Fruit fly (Drosophila melanogaster) whole organism, embryonic: Measurements from ENCODE around the gene CG9961.

Experiments used
- Atf6 ChIP-seq: fragments of 200-800 bp; sonication (Bioruptor generic); IDR thresholded peaks from 2 replicates; pipeline ENCODE4 v1.3.6; 2022; ENCODE audit warnings: missing biosample characterization, missing genetic modification characterization
- CG10959 ChIP-seq: fragments of 200-800 bp; sonication (Bioruptor generic); IDR thresholded peaks from 2 replicates; pipeline ENCODE4 v1.3.6; 2022; ENCODE audit warnings: missing biosample characterization, missing genetic modification characterization
- CG11085 ChIP-seq: fragments of 200-800 bp; sonication (Bioruptor generic); IDR thresholded peaks from 2 replicates; pipeline ENCODE4 v1.3.6; 2022; ENCODE audit warnings: missing biosample characterization, missing genetic modification characterization
- CG11456 ChIP-seq: fragments of 200-800 bp; sonication (Bioruptor generic); IDR thresholded peaks from 3 replicates; pipeline ENCODE4 v1.3.6; 2022; ENCODE audit warnings: missing biosample characterization, missing genetic modification characterization
- CG11696 ChIP-seq: fragments of 200-800 bp; sonication (Bioruptor generic); IDR thresholded peaks from 2 replicates; pipeline ENCODE4 v1.3.6; 2022; ENCODE audit warnings: missing biosample characterization, missing genetic modification characterization
- CG12236 ChIP-seq: fragments of 200-800 bp; sonication (Bioruptor generic); optimal IDR thresholded peaks from 2 replicates; lab custom pipeline; 2016; ENCODE audit warnings: missing biosample characterization, missing genetic modification characterization
- CG13775 ChIP-seq: fragments of 200-800 bp; sonication (Bioruptor generic); optimal IDR thresholded peaks from 3 replicates; lab custom pipeline; 2017; ENCODE audit warnings: missing biosample characterization, mild to moderate bottlenecking, missing genetic modification characterization
- CG13894 ChIP-seq: fragments of 200-800 bp; sonication (Bioruptor generic); optimal IDR thresholded peaks from 3 replicates; lab custom pipeline; 2018; ENCODE audit warnings: missing biosample characterization, mild to moderate bottlenecking, missing genetic modification characterization, moderate library complexity
- CG1603 ChIP-seq: fragments of 200-800 bp; sonication (Bioruptor generic); optimal IDR thresholded peaks from 2 replicates; lab custom pipeline; 2019; ENCODE audit warnings: missing biosample characterization, mild to moderate bottlenecking, missing genetic modification characterization, moderate library complexity
- CG17361 ChIP-seq: fragments of 200-800 bp; sonication (Bioruptor generic); IDR thresholded peaks from 3 replicates; pipeline ENCODE4 v1.3.6; 2022; ENCODE audit warnings: missing biosample characterization, missing genetic modification characterization
- CG18262 ChIP-seq: fragments of 200-800 bp; optimal IDR thresholded peaks from 3 replicates; lab custom pipeline; 2019; ENCODE audit warnings: missing biosample characterization, mild to moderate bottlenecking, missing genetic modification characterization, moderate library complexity
- CG2116 ChIP-seq: fragments of 200-800 bp; sonication (Bioruptor generic); optimal IDR thresholded peaks from 3 replicates; lab custom pipeline; 2018; ENCODE audit warnings: missing biosample characterization, mild to moderate bottlenecking, missing genetic modification characterization
- CG2678 ChIP-seq: fragments of 200-800 bp; sonication (Bioruptor generic); optimal IDR thresholded peaks from 3 replicates; lab custom pipeline; 2019; ENCODE audit warnings: missing biosample characterization, mild to moderate bottlenecking, missing genetic modification characterization, moderate library complexity
- CG2889 ChIP-seq: fragments of 200-800 bp; sonication (Bioruptor generic); IDR thresholded peaks from 3 replicates; pipeline ENCODE4 v1.3.6; 2022; ENCODE audit warnings: missing biosample characterization, missing genetic modification characterization
- CG30020 ChIP-seq: fragments of 200-800 bp; optimal IDR thresholded peaks from 2 replicates; lab custom pipeline; 2019; ENCODE audit warnings: missing biosample characterization, mild to moderate bottlenecking, missing genetic modification characterization, moderate library complexity
- CG33557 ChIP-seq: fragments of 200-800 bp; sonication (Bioruptor generic); optimal IDR thresholded peaks from 2 replicates; lab custom pipeline; 2019; ENCODE audit warnings: missing biosample characterization, mild to moderate bottlenecking, missing genetic modification characterization, moderate library complexity
- CG34422 ChIP-seq: fragments of 200-800 bp; sonication (Bioruptor generic); IDR thresholded peaks from 3 replicates; pipeline ENCODE4 v1.3.6; 2022; ENCODE audit warnings: missing biosample characterization, missing genetic modification characterization
- CG4360 ChIP-seq: fragments of 200-800 bp; sonication (Bioruptor generic); IDR thresholded peaks from 2 replicates; pipeline ENCODE4 v1.3.6; 2022; ENCODE audit warnings: missing biosample characterization, missing genetic modification characterization
- CG6175 ChIP-seq: fragments of 200-800 bp; sonication (Bioruptor generic); IDR thresholded peaks from 3 replicates; pipeline ENCODE4 v1.3.6; 2022; ENCODE audit warnings: missing biosample characterization, missing genetic modification characterization
- CG6854 ChIP-seq: fragments of 200-800 bp; sonication (Bioruptor generic); optimal IDR thresholded peaks from 3 replicates; lab custom pipeline; 2017; ENCODE audit warnings: missing biosample characterization, mild to moderate bottlenecking, missing genetic modification characterization
- CG7372 ChIP-seq: fragments of 200-800 bp; sonication (Bioruptor generic); IDR thresholded peaks from 2 replicates; pipeline ENCODE4 v1.3.6; 2022; ENCODE audit warnings: missing biosample characterization, missing genetic modification characterization
- CG8359 ChIP-seq: fragments of 200-800 bp; sonication (Bioruptor generic); optimal IDR thresholded peaks from 2 replicates; lab custom pipeline; 2017; ENCODE audit warnings: missing biosample characterization, mild to moderate bottlenecking, missing genetic modification characterization, borderline replicate concordance
- CG9215 ChIP-seq: fragments of 200-800 bp; sonication (Bioruptor generic); IDR thresholded peaks from 2 replicates; pipeline ENCODE4 v1.3.6; 2022; ENCODE audit warnings: missing biosample characterization, missing genetic modification characterization
- D19B ChIP-seq: fragments of 200-800 bp; sonication (Bioruptor generic); optimal IDR thresholded peaks from 2 replicates; lab custom pipeline; 2017; ENCODE audit warnings: missing biosample characterization, mild to moderate bottlenecking, missing genetic modification characterization
- Fer2 ChIP-seq: fragments of 200-800 bp; sonication (Bioruptor generic); optimal IDR thresholded peaks from 2 replicates; lab custom pipeline; 2018; ENCODE audit warnings: missing biosample characterization, mild to moderate bottlenecking, missing genetic modification characterization, moderate library complexity
- Hr3 ChIP-seq: fragments of 200-800 bp; sonication (Bioruptor generic); optimal IDR thresholded peaks from 3 replicates; lab custom pipeline; 2016; ENCODE audit warnings: missing biosample characterization, missing genetic modification characterization
- Kr ChIP-seq: fragments of 200-800 bp; sonication (Bioruptor generic); optimal IDR thresholded peaks from 2 replicates; lab custom pipeline; 2017; ENCODE audit warnings: missing biosample characterization, mild to moderate bottlenecking, missing genetic modification characterization
- Max ChIP-seq: fragments of 200-800 bp; sonication (Bioruptor generic); optimal IDR thresholded peaks from 2 replicates; lab custom pipeline; 2016; ENCODE audit warnings: missing biosample characterization, mild to moderate bottlenecking, missing genetic modification characterization
- Oli ChIP-seq: fragments of 200-800 bp; sonication (Bioruptor generic); optimal IDR thresholded peaks from 2 replicates; lab custom pipeline; 2018; ENCODE audit warnings: missing biosample characterization, mild to moderate bottlenecking, missing genetic modification characterization, moderate library complexity
- Rfx ChIP-seq: fragments of 200-800 bp; sonication (Bioruptor generic); IDR thresholded peaks from 2 replicates; pipeline ENCODE4 v1.3.6; 2022; ENCODE audit warnings: missing biosample characterization, missing genetic modification characterization
- Side ChIP-seq: fragments of 200-800 bp; sonication (Bioruptor generic); optimal IDR thresholded peaks from 2 replicates; lab custom pipeline; 2016; ENCODE audit warnings: missing biosample characterization, missing genetic modification characterization
- Sox102F ChIP-seq: fragments of 200-800 bp; sonication (Bioruptor generic); optimal IDR thresholded peaks from 2 replicates; lab custom pipeline; 2018; ENCODE audit warnings: missing biosample characterization, mild to moderate bottlenecking, missing genetic modification characterization, moderate library complexity
- Taf1 ChIP-seq: fragments of 200-800 bp; sonication (Bioruptor generic); IDR thresholded peaks from 2 replicates; pipeline ENCODE4 v1.3.6; 2022; ENCODE audit warnings: missing biosample characterization, missing genetic modification characterization
- ap ChIP-seq: fragments of 200-800 bp; sonication (Bioruptor generic); IDR thresholded peaks from 2 replicates; pipeline ENCODE4 v1.3.6; 2022; ENCODE audit warnings: missing biosample characterization, missing genetic modification characterization
- ase ChIP-seq: fragments of 200-800 bp; sonication (Bioruptor generic); IDR thresholded peaks from 3 replicates; pipeline ENCODE4 v1.3.6; 2022; ENCODE audit warnings: missing biosample characterization, missing genetic modification characterization
- az2 ChIP-seq: fragments of 200-800 bp; sonication (Bioruptor generic); optimal IDR thresholded peaks from 3 replicates; lab custom pipeline; 2016; ENCODE audit warnings: missing biosample characterization, missing genetic modification characterization
- dan ChIP-seq: fragments of 200-800 bp; sonication (Bioruptor generic); IDR thresholded peaks from 2 replicates; pipeline ENCODE4 v1.3.6; 2022; ENCODE audit warnings: missing biosample characterization, missing genetic modification characterization
- dpn ChIP-seq, 2 experiments: fragments of 200-800 bp; sonication (Bioruptor generic); optimal IDR thresholded peaks; 3 replicates each; lab custom pipeline; 2016; ENCODE audit warnings: missing biosample characterization in 2 of 2, missing genetic modification characterization in 2 of 2
- exex ChIP-seq: fragments of 200-800 bp; sonication (Bioruptor generic); optimal IDR thresholded peaks from 4 replicates; lab custom pipeline; 2018; ENCODE audit warnings: missing biosample characterization, mild to moderate bottlenecking, missing genetic modification characterization, moderate library complexity
- gsb-n ChIP-seq: fragments of 200-800 bp; sonication (Bioruptor generic); optimal IDR thresholded peaks from 3 replicates; lab custom pipeline; 2018; ENCODE audit warnings: missing biosample characterization, mild to moderate bottlenecking, missing genetic modification characterization
- kay ChIP-seq: fragments of 200-800 bp; sonication (Bioruptor generic); optimal IDR thresholded peaks from 2 replicates; lab custom pipeline; 2016; ENCODE audit warnings: missing biosample characterization, missing genetic modification characterization
- knrl ChIP-seq: fragments of 200-800 bp; sonication (Bioruptor generic); IDR thresholded peaks from 3 replicates; pipeline ENCODE4 v1.3.6; 2022; ENCODE audit warnings: missing biosample characterization, missing genetic modification characterization; ENCODE audit not compliant: partially characterized antibody
- mirr ChIP-seq: fragments of 200-800 bp; sonication (Bioruptor generic); optimal IDR thresholded peaks from 3 replicates; lab custom pipeline; 2018; ENCODE audit warnings: missing biosample characterization, mild to moderate bottlenecking, missing genetic modification characterization
- odd ChIP-seq: fragments of 200-800 bp; sonication (Bioruptor generic); optimal IDR thresholded peaks from 2 replicates; lab custom pipeline; 2017; ENCODE audit warnings: missing biosample characterization, mild to moderate bottlenecking, missing genetic modification characterization
- pita ChIP-seq: fragments of 200-800 bp; sonication (Bioruptor generic); optimal IDR thresholded peaks from 2 replicates; lab custom pipeline; 2017; ENCODE audit warnings: missing biosample characterization, mild to moderate bottlenecking, missing genetic modification characterization
- pum ChIP-seq: fragments of 200-800 bp; sonication (Bioruptor generic); optimal IDR thresholded peaks from 2 replicates; lab custom pipeline; 2016; ENCODE audit warnings: missing biosample characterization, missing genetic modification characterization
- salm ChIP-seq: fragments of 200-800 bp; sonication (Bioruptor generic); optimal IDR thresholded peaks from 2 replicates; lab custom pipeline; 2018; ENCODE audit warnings: missing biosample characterization, mild to moderate bottlenecking, missing genetic modification characterization
- vnd ChIP-seq: fragments of 200-800 bp; sonication (Bioruptor generic); IDR thresholded peaks from 3 replicates; pipeline ENCODE4 v1.3.6; 2022; ENCODE audit warnings: missing biosample characterization, missing genetic modification characterization; ENCODE audit not compliant: partially characterized antibody
- wek ChIP-seq: fragments of 200-800 bp; sonication (Bioruptor generic); optimal IDR thresholded peaks from 3 replicates; lab custom pipeline; 2018; ENCODE audit warnings: missing biosample characterization, mild to moderate bottlenecking, missing genetic modification characterization, moderate library complexity
- zfh2 ChIP-seq: fragments of 200-800 bp; sonication (Bioruptor generic); optimal IDR thresholded peaks from 2 replicates; lab custom pipeline; 2016; ENCODE audit warnings: missing biosample characterization, missing genetic modification characterization

CG9961 gene

dm6 chr2L:2769476-2770185, 24.9 kb upstream of the CG9961 start, which contains the start of the genes colt and HINT1 (continued):
- TF ChIP-seq CG2116 (GFP tag; lab: Kevin White, UChicago) = peak; percentile 57
- no peak for TF ChIP-seq vnd (GFP tag; lab: Robert Waterston, UW)
- no peak for TF ChIP-seq CG7372 (GFP tag; lab: Robert Waterston, UW)
- TF ChIP-seq CG11456 (GFP tag; lab: Robert Waterston, UW) = no peak
- TF ChIP-seq Max = peak; percentile 8
- no peak for TF ChIP-seq Oli (tag; lab: Kevin White, UChicago)
- TF ChIP-seq Sox102F (GFP tag; lab: Kevin White, UChicago) = no peak
- peak; percentile 36; the same call in 1 of the 3 replicates for TF ChIP-seq knrl (GFP tag; lab: Robert Waterston, UW)
- no peak for TF ChIP-seq CG10959
- no peak for TF ChIP-seq CG12236
- no peak for TF ChIP-seq CG9215 (GFP tag; lab: Robert Waterston, UW)
- no peak for TF ChIP-seq CG4360
- TF ChIP-seq ap (GFP tag; lab: Robert Waterston, UW) = no peak
- TF ChIP-seq CG13894 (tag; lab: Kevin White, UChicago) = peak; percentile 67
- no peak for TF ChIP-seq Hr3 (GFP tag; lab: Kevin White, UChicago)
- no peak for TF ChIP-seq CG6175 (GFP tag; lab: Robert Waterston, UW)
- TF ChIP-seq mirr = peak; percentile 41
- no peak for TF ChIP-seq CG8359 (GFP tag; lab: Kevin White, UChicago)
- no peak for TF ChIP-seq pita
- no peak for TF ChIP-seq CG11085
- peak; percentile 1 for TF ChIP-seq Fer2 (tag; lab: Kevin White, UChicago)
- no peak for TF ChIP-seq ase (GFP tag; lab: Robert Waterston, UW)
- peak; percentile 37; the same call in 1 of the 2 replicates for TF ChIP-seq Rfx (GFP tag; lab: Robert Waterston, UW)
- TF ChIP-seq CG11696 (GFP tag; lab: Robert Waterston, UW) = no peak
- TF ChIP-seq CG18262 (tag; lab: Kevin White, UChicago) = peak; percentile 1
- TF ChIP-seq az2 (GFP tag; lab: Kevin White, UChicago) = no peak
- TF ChIP-seq kay (GFP tag; lab: Kevin White, UChicago) = no peak
- TF ChIP-seq Taf1 (GFP tag; lab: Robert Waterston, UW) = no peak
- peak; percentile 51; the same call in 2 of the 3 replicates for TF ChIP-seq CG17361
- peak; percentile 28 for TF ChIP-seq CG2678 (tag; lab: Kevin White, UChicago)
- TF ChIP-seq CG6854 (GFP tag; lab: Kevin White, UChicago) = no peak
- TF ChIP-seq CG1603 (tag; lab: Kevin White, UChicago) = peak; percentile 66
- TF ChIP-seq D19B = no peak
- TF ChIP-seq CG33557 (GFP tag; lab: Kevin White, UChicago) = no peak
- peak; percentile 17 for TF ChIP-seq salm
- peak; percentile 13 for TF ChIP-seq exex (tag; lab: Kevin White, UChicago)
- TF ChIP-seq dpn (GFP tag; optimal IDR thresholded peaks at IDR 0.05; lab: Kevin White, UChicago) = no peak
- TF ChIP-seq CG2889 (GFP tag; lab: Robert Waterston, UW) = no peak
- TF ChIP-seq pum = no peak
- TF ChIP-seq CG13775 (GFP tag; lab: Kevin White, UChicago) = no peak
- TF ChIP-seq Atf6 = no peak
- no peak for TF ChIP-seq dan
- TF ChIP-seq wek = peak; percentile 82
- no peak for TF ChIP-seq Kr (GFP tag; lab: Kevin White, UChicago)
- peak; percentile 86 for TF ChIP-seq CG34422 (GFP tag; lab: Robert Waterston, UW)
- TF ChIP-seq CG30020 (tag; lab: Kevin White, UChicago) = peak; percentile 72
- no peak for TF ChIP-seq Side (GFP tag; lab: Kevin White, UChicago)
- no peak for TF ChIP-seq odd
- TF ChIP-seq gsb-n (tag; lab: Kevin White, UChicago) = peak; percentile 28
- no peak for TF ChIP-seq zfh2 (GFP tag; lab: Kevin White, UChicago)
